Worm (Caenorhabditis elegans): Measurements from ENCODE around the gene mrpl-44.
A peak's percentile ranks its signal among the peaks of the same experiment; 100 is the strongest.

DNA sequence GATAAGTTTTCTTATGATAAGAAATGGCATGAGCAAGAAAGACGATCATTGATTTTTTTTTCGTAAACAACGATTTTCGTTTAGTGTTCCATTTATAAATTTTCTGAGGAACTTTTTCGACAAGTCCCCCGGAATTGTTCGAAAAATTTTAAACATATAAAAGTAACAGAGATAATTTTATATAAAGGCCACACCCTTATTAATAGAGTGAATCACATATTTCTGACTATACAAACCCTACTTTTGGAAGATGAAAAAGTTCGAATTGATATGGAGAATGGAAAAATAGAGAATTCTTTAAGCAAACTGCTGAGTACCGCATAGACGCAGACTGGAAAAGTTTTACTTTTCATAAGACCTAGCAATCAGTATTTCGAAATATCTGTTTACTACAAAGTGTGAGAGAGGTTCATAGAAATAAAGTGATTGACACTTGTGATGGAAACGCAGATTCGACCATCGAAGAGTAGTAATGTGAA, 38.0 kb downstream of the mrpl-44 start:
- peak; percentile 90 for TF ChIP-seq ama-1 (optimal IDR thresholded peaks at IDR 0.05)
- peak; percentile 2 for TF ChIP-seq attf-4 (tag; optimal IDR thresholded peaks at IDR 0.05)
- TF ChIP-seq dmd-6 (GFP tag; IDR thresholded peaks at IDR 0.05) = peak; percentile 63
- TF ChIP-seq daf-12 (tag; optimal IDR thresholded peaks at IDR 0.05) = no peak
- no peak for TF ChIP-seq ceh-82 (tag; optimal IDR thresholded peaks at IDR 0.05)
- no peak for TF ChIP-seq ztf-11 (tag; optimal IDR thresholded peaks at IDR 0.05)
- peak; percentile 18 for TF ChIP-seq nhr-102 (tag; optimal IDR thresholded peaks at IDR 0.05)
